Worm (Caenorhabditis elegans) whole organism, mixed stage, embryonic: ENCODE data around the gene fbxb-44.
"Not testable (repeated sequence)": the region's sequence is repeated elsewhere in the genome, so short reads cannot be mapped to it uniquely, and the experiment has no call there.

ENCODE experiments used
- blmp-1 ChIP-seq: fragments of 150-350 bp; optimal IDR thresholded peaks from 2 replicates; lab custom pipeline; 2014; ENCODE audit warnings: missing biosample characterization, missing genetic modification characterization
- ces-1 ChIP-seq: fragments of 150-350 bp; optimal IDR thresholded peaks from 2 replicates; lab custom pipeline; 2014; ENCODE audit warnings: missing biosample characterization, missing genetic modification reagents, missing genetic modification characterization
- cnd-1 ChIP-seq: fragments of 200-800 bp; sonication (Bioruptor generic); optimal IDR thresholded peaks from 2 replicates; lab custom pipeline; 2018; ENCODE audit warnings: mild to moderate bottlenecking, missing genetic modification characterization, missing compliant biosample characterization
- elt-1 ChIP-seq: sonication (generic microtip); optimal IDR thresholded peaks from 2 replicates; lab custom pipeline; 2017; ENCODE audit warnings: missing genetic modification characterization, mild to moderate bottlenecking, missing compliant biosample characterization, antibody characterized with exemption, moderate library complexity, borderline replicate concordance; ENCODE audit not compliant: insufficient read depth
- elt-3 ChIP-seq: fragments of 150-350 bp; optimal IDR thresholded peaks from 2 replicates; lab custom pipeline; 2014; ENCODE audit warnings: missing biosample characterization, missing genetic modification characterization
- lin-13 ChIP-seq: fragments of 150-350 bp; optimal IDR thresholded peaks from 2 replicates; lab custom pipeline; 2014; ENCODE audit warnings: missing biosample characterization, missing genetic modification characterization
- lsy-2 ChIP-seq: fragments of 150-350 bp; optimal IDR thresholded peaks from 2 replicates; lab custom pipeline; 2014; ENCODE audit warnings: missing biosample characterization, missing genetic modification characterization
- mls-2 ChIP-seq: sonication (generic microtip); optimal IDR thresholded peaks from 2 replicates; lab custom pipeline; 2016; ENCODE audit warnings: mild to moderate bottlenecking, missing genetic modification characterization, moderate library complexity, missing compliant biosample characterization
- nhr-76 ChIP-seq: sonication (generic microtip); optimal IDR thresholded peaks from 2 replicates; lab custom pipeline; 2017; ENCODE audit warnings: missing biosample characterization, missing genetic modification characterization
- pha-4 ChIP-seq: fragments of 150-350 bp; optimal IDR thresholded peaks from 2 replicates; lab custom pipeline; 2018; ENCODE audit warnings: missing biosample characterization, missing genetic modification reagents, missing genetic modification characterization

DNA sequence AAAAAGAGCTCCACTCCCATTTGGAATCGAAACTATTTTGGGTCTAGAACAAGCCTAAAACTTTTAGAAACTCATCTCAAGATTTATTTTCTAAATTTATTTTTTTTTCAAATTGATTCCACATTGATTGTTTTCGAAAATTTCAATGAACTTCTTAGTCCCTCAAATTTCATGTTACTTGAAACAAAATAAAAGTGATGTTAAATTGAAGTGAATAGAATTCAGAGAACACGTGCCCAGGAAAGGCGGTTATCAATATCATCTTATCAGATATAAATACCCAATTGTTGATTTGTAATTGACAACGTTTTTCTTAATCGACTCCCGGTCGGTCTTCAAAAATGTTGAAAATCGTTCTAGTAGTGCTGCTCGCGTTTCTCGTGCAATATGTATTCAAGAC lies 1.9 kb downstream of the fbxb-44 start, which contains the start of gene poml-4:
- not testable (repeated sequence) for TF ChIP-seq nhr-76 (tag; lab: Kevin White, UChicago); blmp-1 (tag; lab: Kevin White, UChicago); elt-3 (tag; lab: Kevin White, UChicago); elt-1; lsy-2; lin-13; ces-1 (GFP tag; lab: Kevin White, UChicago); cnd-1 (tag; lab: Kevin White, UChicago); pha-4; mls-2 (tag; lab: Kevin White, UChicago)
